Worm (Caenorhabditis elegans) whole organism, L2 larva: ENCODE data around the gene clec-141.

ENCODE experiments used
- C34F6.9 ChIP-seq: fragments of 150-350 bp; optimal IDR thresholded peaks from 2 replicates; lab custom pipeline; 2014; ENCODE audit warnings: missing biosample characterization, missing genetic modification characterization
- F13H6.1 ChIP-seq: sonication (generic microtip); optimal IDR thresholded peaks from 2 replicates; lab custom pipeline; 2016; ENCODE audit warnings: missing genetic modification characterization, missing compliant biosample characterization
- R02D3.7 ChIP-seq: fragments of 150-350 bp; optimal IDR thresholded peaks from 2 replicates; lab custom pipeline; 2014; ENCODE audit warnings: missing biosample characterization, missing genetic modification characterization
- ZK546.5 ChIP-seq: sonication (generic microtip); optimal IDR thresholded peaks from 2 replicates; lab custom pipeline; 2017; ENCODE audit warnings: missing biosample characterization, missing genetic modification characterization
- alr-1 ChIP-seq: fragments of 150-350 bp; optimal IDR thresholded peaks from 2 replicates; lab custom pipeline; 2014; ENCODE audit warnings: missing biosample characterization, missing genetic modification characterization
- ama-1 ChIP-seq: fragments of 150-350 bp; optimal IDR thresholded peaks from 2 replicates; lab custom pipeline; 2018; ENCODE audit warnings: inconsistent platforms
- blmp-1 ChIP-seq: sonication (generic microtip); optimal IDR thresholded peaks from 2 replicates; lab custom pipeline; 2017; ENCODE audit warnings: missing genetic modification characterization, mild to moderate bottlenecking, missing compliant biosample characterization, antibody characterized with exemption, moderate library complexity; ENCODE audit not compliant: insufficient read depth
- ceh-16 ChIP-seq: fragments of 150-350 bp; optimal IDR thresholded peaks from 2 replicates; lab custom pipeline; 2014; ENCODE audit warnings: missing biosample characterization, missing genetic modification characterization
- ceh-82 ChIP-seq: fragments of 150-350 bp; optimal IDR thresholded peaks from 2 replicates; lab custom pipeline; 2014; ENCODE audit warnings: missing biosample characterization, missing genetic modification characterization
- crh-2 ChIP-seq: sonication (generic microtip); optimal IDR thresholded peaks from 2 replicates; lab custom pipeline; 2017; ENCODE audit warnings: missing biosample characterization, missing genetic modification characterization
- dmd-4 ChIP-seq: sonication (generic microtip); optimal IDR thresholded peaks from 2 replicates; lab custom pipeline; 2017; ENCODE audit warnings: missing biosample characterization, missing genetic modification characterization
- egl-27 ChIP-seq: sonication (generic microtip); optimal IDR thresholded peaks from 3 replicates; lab custom pipeline; 2017; ENCODE audit warnings: missing biosample characterization, missing genetic modification reagents, missing genetic modification characterization
- elt-3 ChIP-seq: sonication (generic microtip); optimal IDR thresholded peaks from 2 replicates; lab custom pipeline; 2017; ENCODE audit warnings: missing biosample characterization, missing genetic modification characterization
- fos-1 ChIP-seq: fragments of 150-350 bp; optimal IDR thresholded peaks from 2 replicates; lab custom pipeline; 2014; ENCODE audit warnings: missing biosample characterization, missing genetic modification characterization
- gmeb-1 ChIP-seq: fragments of 150-350 bp; optimal IDR thresholded peaks from 2 replicates; lab custom pipeline; 2014; ENCODE audit warnings: missing biosample characterization, missing genetic modification characterization
- lin-11 ChIP-seq: fragments of 150-350 bp; sonication (generic microtip); optimal IDR thresholded peaks from 2 replicates; lab custom pipeline; 2014; ENCODE audit warnings: missing biosample characterization, missing genetic modification characterization, inconsistent platforms, mixed read lengths
- lin-13 ChIP-seq: fragments of 150-350 bp; optimal IDR thresholded peaks from 2 replicates; lab custom pipeline; 2014; ENCODE audit warnings: missing biosample characterization, missing genetic modification reagents, missing genetic modification characterization
- lin-39 ChIP-seq: fragments of 150-350 bp; optimal IDR thresholded peaks from 2 replicates; lab custom pipeline; 2014; ENCODE audit warnings: missing biosample characterization, missing genetic modification reagents, missing genetic modification characterization
- mbf-1 ChIP-seq: sonication (generic microtip); optimal IDR thresholded peaks from 2 replicates; lab custom pipeline; 2017; ENCODE audit warnings: missing biosample characterization, missing genetic modification characterization
- nhr-10 ChIP-seq: sonication (generic microtip); optimal IDR thresholded peaks from 2 replicates; lab custom pipeline; 2017; ENCODE audit warnings: missing biosample characterization, missing genetic modification characterization
- nhr-11 ChIP-seq: fragments of 150-350 bp; optimal IDR thresholded peaks from 2 replicates; lab custom pipeline; 2014; ENCODE audit warnings: missing biosample characterization, missing genetic modification characterization
- nhr-12 ChIP-seq: fragments of 150-350 bp; optimal IDR thresholded peaks from 2 replicates; lab custom pipeline; 2014; ENCODE audit warnings: missing biosample characterization, missing genetic modification characterization
- nhr-21 ChIP-seq: fragments of 150-350 bp; optimal IDR thresholded peaks from 2 replicates; lab custom pipeline; 2014; ENCODE audit warnings: missing biosample characterization, missing genetic modification characterization
- nhr-23 ChIP-seq: fragments of 150-350 bp; optimal IDR thresholded peaks from 2 replicates; lab custom pipeline; 2014; ENCODE audit warnings: missing biosample characterization, missing genetic modification reagents, missing genetic modification characterization
- nhr-237 ChIP-seq: fragments of 150-350 bp; optimal IDR thresholded peaks from 2 replicates; lab custom pipeline; 2014; ENCODE audit warnings: missing biosample characterization, missing genetic modification characterization
- nhr-6 ChIP-seq: fragments of 150-350 bp; optimal IDR thresholded peaks from 2 replicates; lab custom pipeline; 2014; ENCODE audit warnings: missing biosample characterization, missing genetic modification characterization
- peb-1 ChIP-seq: fragments of 150-350 bp; optimal IDR thresholded peaks from 2 replicates; lab custom pipeline; 2014; ENCODE audit warnings: missing biosample characterization, missing genetic modification characterization
- sem-4 ChIP-seq: fragments of 150-350 bp; optimal IDR thresholded peaks from 2 replicates; lab custom pipeline; 2014; ENCODE audit warnings: missing biosample characterization, missing genetic modification reagents, missing genetic modification characterization
- skn-1 ChIP-seq: sonication (generic microtip); optimal IDR thresholded peaks from 2 replicates; lab custom pipeline; 2017; ENCODE audit warnings: missing biosample characterization, missing genetic modification characterization
- sma-9 ChIP-seq, 2 experiments: fragments of 150-350 bp in 1 of 2; sonication (generic microtip) in 1 of 2; optimal IDR thresholded peaks; 2 replicates each; lab custom pipeline; 2014 to 2016; ENCODE audit warnings: missing genetic modification characterization in 2 of 2, mild to moderate bottlenecking in 1 of 2, missing biosample characterization in 1 of 2, missing compliant biosample characterization in 1 of 2, missing genetic modification reagents in 1 of 2, moderate library complexity in 1 of 2
- snpc-4 ChIP-seq: fragments of 150-350 bp; optimal IDR thresholded peaks from 2 replicates; lab custom pipeline; 2014; ENCODE audit warnings: missing biosample characterization, missing genetic modification characterization
- unc-39 ChIP-seq: fragments of 150-350 bp; optimal IDR thresholded peaks from 2 replicates; lab custom pipeline; 2014; ENCODE audit warnings: missing biosample characterization, missing genetic modification characterization
- unc-62 ChIP-seq: fragments of 150-350 bp; optimal IDR thresholded peaks from 2 replicates; lab custom pipeline; 2014; ENCODE audit warnings: missing biosample characterization, missing genetic modification reagents, missing genetic modification characterization
- zag-1 ChIP-seq: fragments of 150-350 bp; optimal IDR thresholded peaks from 2 replicates; lab custom pipeline; 2014; ENCODE audit warnings: missing biosample characterization, missing genetic modification characterization
- ztf-1 ChIP-seq: fragments of 200-800 bp; sonication (Bioruptor generic); conservative IDR thresholded peaks from 2 replicates; pipeline ENCODE4 v1.3.6; 2022; ENCODE audit warnings: missing genetic modification characterization, missing compliant biosample characterization
- ztf-11 ChIP-seq: sonication (generic microtip); optimal IDR thresholded peaks from 2 replicates; lab custom pipeline; 2017; ENCODE audit warnings: missing biosample characterization, missing genetic modification characterization
- ztf-4 ChIP-seq: fragments of 150-350 bp; optimal IDR thresholded peaks from 2 replicates; lab custom pipeline; 2014; ENCODE audit warnings: missing biosample characterization, missing genetic modification characterization

clec-141 gene

ce11 chrII:5373275-5374047 is 34.0 kb downstream of the clec-141 start, which contains the start of the genes agt-2 and F09E5.3 (continued):
- TF ChIP-seq ZK546.5 (tag; lab: Kevin White, UChicago): peak; percentile 43
- no peak for TF ChIP-seq alr-1 (tag; lab: Kevin White, UChicago)
- TF ChIP-seq unc-39: no peak
- TF ChIP-seq egl-27 (tag; lab: Kevin White, UChicago): peak; percentile 81
- TF ChIP-seq lin-13 (GFP tag; lab: Kevin White, UChicago): peak; percentile 92
- no peak for TF ChIP-seq dmd-4 (tag; lab: Kevin White, UChicago)
- peak; percentile 82 for TF ChIP-seq snpc-4
- TF ChIP-seq sma-9 (GFP tag; optimal IDR thresholded peaks at IDR 0.05; lab: Kevin White, UChicago): peak; percentile 95
- no peak for TF ChIP-seq sma-9 (tag; optimal IDR thresholded peaks at IDR 0.05; lab: Kevin White, UChicago)

ce11 chrII:5370641-5371040 is 36.8 kb downstream of the clec-141 start, which contains the start of gene F09E5.12:
F09E5.12 (minus strand) TSS chrII:5370741.
- TF ChIP-seq zag-1: no peak

DNA sequence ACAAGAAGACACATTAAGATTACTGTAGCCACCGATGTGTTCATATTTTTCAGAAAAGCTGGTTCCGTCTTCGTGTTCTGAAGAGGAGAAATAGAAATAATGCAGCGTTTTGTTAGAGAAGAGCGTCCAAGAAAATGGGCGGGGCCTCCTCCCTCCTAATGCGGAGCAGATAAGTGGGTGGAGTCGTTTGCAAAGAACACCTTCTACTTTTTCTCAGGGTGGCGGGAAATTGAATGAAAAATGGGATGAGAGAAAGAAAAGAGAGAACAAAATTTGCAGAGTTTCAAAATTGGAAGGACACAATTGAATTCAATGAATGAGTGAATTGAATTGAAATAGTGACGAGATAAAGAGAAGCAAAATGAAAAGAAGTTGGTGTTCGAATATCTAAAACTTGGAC is 41.8 kb downstream of the clec-141 start, which contains the start of gene F09E5.16:
TSS of gene F09E5.16 (minus strand) at position 101 of the 400 bp plus-strand sequence.
- TF ChIP-seq zag-1 (no peak), ztf-11 (tag; lab: Kevin White, UChicago) (no peak), nhr-23 (tag; lab: Kevin White, UChicago) (no peak), blmp-1 (tag; lab: Kevin White, UChicago) (no peak), ceh-82 (no peak), unc-62 (GFP tag; lab: Kevin White, UChicago) (no peak), elt-3 (no peak), nhr-12 (tag; lab: Kevin White, UChicago) (no peak), sma-9 (GFP tag; optimal IDR thresholded peaks at IDR 0.05; lab: Kevin White, UChicago) (no peak), sma-9 (tag; optimal IDR thresholded peaks at IDR 0.05; lab: Kevin White, UChicago) (no peak), nhr-6 (tag; lab: Kevin White, UChicago) (no peak), ceh-16 (tag; lab: Kevin White, UChicago) (no peak), fos-1 (no peak), R02D3.7 (tag; lab: Kevin White, UChicago) (no peak), dmd-4 (tag; lab: Kevin White, UChicago) (no peak), peb-1 (no peak)

DNA sequence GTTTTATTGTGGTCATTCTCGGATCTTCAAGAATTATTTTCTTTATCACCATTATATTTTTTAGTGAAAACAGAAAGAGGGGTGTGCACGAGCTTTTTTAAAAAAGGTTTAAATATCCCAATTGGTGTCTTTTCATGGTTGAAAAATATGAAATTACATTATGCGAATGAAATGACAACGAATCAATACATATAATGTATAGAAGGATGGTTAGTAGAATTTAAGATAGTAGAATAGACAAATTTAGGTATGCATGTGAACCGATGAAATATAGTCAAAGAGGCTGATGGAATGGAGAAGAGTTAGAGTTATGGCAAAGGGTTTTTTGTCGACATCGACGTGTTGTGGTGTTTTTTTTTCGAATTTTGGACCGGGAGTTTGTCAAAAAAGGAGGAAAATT is 42.9 kb downstream of the clec-141 start:
- TF ChIP-seq R02D3.7 (tag; lab: Kevin White, UChicago): no peak
- no peak for TF ChIP-seq ztf-11 (tag; lab: Kevin White, UChicago)
- no peak for TF ChIP-seq nhr-6 (tag; lab: Kevin White, UChicago)
- no peak for TF ChIP-seq nhr-10 (tag; lab: Kevin White, UChicago)
- TF ChIP-seq fos-1: no peak
- no peak for TF ChIP-seq skn-1
- no peak for TF ChIP-seq mbf-1 (tag; lab: Kevin White, UChicago)
- no peak for TF ChIP-seq nhr-23 (tag; lab: Kevin White, UChicago)
- TF ChIP-seq crh-2 (tag; lab: Kevin White, UChicago): no peak
- no peak for TF ChIP-seq nhr-21 (tag; lab: Kevin White, UChicago)
- no peak for TF ChIP-seq lin-11 (tag; lab: Kevin White, UChicago)
- no peak for TF ChIP-seq alr-1 (tag; lab: Kevin White, UChicago)
- TF ChIP-seq lin-39 (tag; lab: Kevin White, UChicago): no peak
- no peak for TF ChIP-seq ztf-1 (GFP tag; lab: Robert Waterston, UW)

ce11 chrII:5359252-5359651 is 48.2 kb downstream of the clec-141 start, which contains the start of gene sec-6:
sec-6 (plus strand) TSS chrII:5359552.
- TF ChIP-seq ama-1 (lab: Kevin White, UChicago) (no peak), R02D3.7 (tag; lab: Kevin White, UChicago) (no peak), sem-4 (tag; lab: Kevin White, UChicago) (no peak), nhr-21 (tag; lab: Kevin White, UChicago) (no peak), dmd-4 (tag; lab: Kevin White, UChicago) (no peak), ceh-82 (no peak), ztf-4 (no peak), nhr-237 (tag; lab: Kevin White, UChicago) (no peak), skn-1 (no peak), blmp-1 (tag; lab: Kevin White, UChicago) (no peak), nhr-23 (tag; lab: Kevin White, UChicago) (no peak), gmeb-1 (tag; lab: Kevin White, UChicago) (no peak), unc-62 (GFP tag; lab: Kevin White, UChicago) (no peak), lin-11 (tag; lab: Kevin White, UChicago) (no peak), ztf-1 (GFP tag; lab: Robert Waterston, UW) (no peak), nhr-11 (tag; lab: Kevin White, UChicago) (no peak), alr-1 (tag; lab: Kevin White, UChicago) (no peak), F13H6.1 (tag; lab: Kevin White, UChicago) (no peak), C34F6.9 (no peak)
